Worm (Caenorhabditis elegans): ENCODE results near the gene Y72A10A.1.

- TF ChIP-seq lin-35 (GFP tag; optimal IDR thresholded peaks at IDR 0.05) (no peak), ZK185.1 (tag; optimal IDR thresholded peaks at IDR 0.05; ENCODE audit: poor library complexity, severe bottlenecking) (no peak), ets-4 (GFP tag; optimal IDR thresholded peaks at IDR 0.05) (no peak), cebp-2 (GFP tag; IDR thresholded peaks at IDR 0.05) (no peak), unc-62 (GFP tag; optimal IDR thresholded peaks at IDR 0.05) (no peak), ekl-4 (GFP tag; IDR thresholded peaks at IDR 0.05) (no peak), Y79H2A.3 (GFP tag; conservative IDR thresholded peaks at IDR 0.05) (no peak), tbp1 (GFP tag; optimal IDR thresholded peaks at IDR 0.05) (no peak), unc-130 (GFP tag; optimal IDR thresholded peaks at IDR 0.05) (no peak)
These were observed 45.1 kb downstream of the Y72A10A.1 start, which contains the start of gene C15H9.5 for ce11 chrX:6093046-6093445.
